Worm (Caenorhabditis elegans): Measurements from ENCODE around the gene K08E7.8.

- no peak for TF ChIP-seq ama-1 (optimal IDR thresholded peaks at IDR 0.05)
- TF ChIP-seq F13C5.2 (tag; optimal IDR thresholded peaks at IDR 0.05): no peak
- no peak for TF ChIP-seq pes-1 (GFP tag; IDR thresholded peaks at IDR 0.05)
- TF ChIP-seq ceh-13 (GFP tag; optimal IDR thresholded peaks at IDR 0.05): no peak
- no peak for TF ChIP-seq scrt-1 (GFP tag; IDR thresholded peaks at IDR 0.05)
- no peak for TF ChIP-seq ets-7 (tag; optimal IDR thresholded peaks at IDR 0.05)
- no peak for TF ChIP-seq tbx-37 (GFP tag; conservative IDR thresholded peaks at IDR 0.05)
- no peak for TF ChIP-seq B0310.2 (tag; optimal IDR thresholded peaks at IDR 0.05)
- TF ChIP-seq flt-1 (GFP tag; IDR thresholded peaks at IDR 0.05): no peak
- TF ChIP-seq sea-1 (GFP tag; conservative IDR thresholded peaks at IDR 0.05): no peak
- TF ChIP-seq hnd-1 (tag; optimal IDR thresholded peaks at IDR 0.05): no peak
- no peak for TF ChIP-seq tra-4 (tag; optimal IDR thresholded peaks at IDR 0.05)
- no peak for TF ChIP-seq hmg-4 (GFP tag; optimal IDR thresholded peaks at IDR 0.05)
- no peak for TF ChIP-seq ceh-36 (tag; optimal IDR thresholded peaks at IDR 0.05)
Observed at ce11 chrIV:12632430-12632829, 46.6 kb upstream of the K08E7.8 start.

All from whole organism, early embryonic.